Worm (Caenorhabditis elegans) whole organism, late embryonic: Measurements from ENCODE around the gene Y41D4B.14.
"Not testable (repeated sequence)": the region's sequence is repeated elsewhere in the genome, so short reads cannot be mapped to it uniquely, and the experiment has no call there.

ENCODE experiments used
- K02D7.2 ChIP-seq: sonication (generic microtip); optimal IDR thresholded peaks from 2 replicates; lab custom pipeline; 2017; ENCODE audit warnings: mild to moderate bottlenecking, missing genetic modification characterization, missing compliant biosample characterization
- K09A11.1 ChIP-seq: sonication (generic microtip); optimal IDR thresholded peaks from 2 replicates; lab custom pipeline; 2017; ENCODE audit warnings: antibody characterized with exemption, mild to moderate bottlenecking, missing genetic modification characterization, missing compliant biosample characterization; ENCODE audit not compliant: insufficient read depth
- T23F11.4 ChIP-seq: fragments of 200-800 bp; sonication (Bioruptor generic); optimal IDR thresholded peaks from 2 replicates; lab custom pipeline; 2018; ENCODE audit warnings: mild to moderate bottlenecking, missing genetic modification characterization, missing compliant biosample characterization
- ahr-1 ChIP-seq: sonication (generic microtip); optimal IDR thresholded peaks from 2 replicates; lab custom pipeline; 2016; ENCODE audit warnings: missing genetic modification characterization, missing compliant biosample characterization
- ama-1 ChIP-seq: fragments of 150-350 bp; optimal IDR thresholded peaks from 2 replicates; lab custom pipeline; 2014
- ceh-19 ChIP-seq: fragments of 200-800 bp; sonication (Bioruptor generic); optimal IDR thresholded peaks from 2 replicates; lab custom pipeline; 2018; ENCODE audit warnings: mild to moderate bottlenecking, missing genetic modification characterization, missing compliant biosample characterization
- ceh-2 ChIP-seq: sonication (generic microtip); optimal IDR thresholded peaks from 2 replicates; lab custom pipeline; 2016; ENCODE audit warnings: missing genotype, missing genetic modification characterization, missing compliant biosample characterization
- ceh-22 ChIP-seq: sonication (generic microtip); optimal IDR thresholded peaks from 2 replicates; lab custom pipeline; 2017; ENCODE audit warnings: missing biosample characterization, missing genetic modification characterization
- ceh-24 ChIP-seq: sonication (generic microtip); optimal IDR thresholded peaks from 2 replicates; lab custom pipeline; 2016; ENCODE audit warnings: mild to moderate bottlenecking, missing genetic modification characterization, missing compliant biosample characterization
- ceh-34 ChIP-seq: sonication (generic microtip); optimal IDR thresholded peaks from 2 replicates; lab custom pipeline; 2016; ENCODE audit warnings: mild to moderate bottlenecking, missing genetic modification characterization, missing compliant biosample characterization
- ceh-48 ChIP-seq: sonication (generic microtip); optimal IDR thresholded peaks from 2 replicates; lab custom pipeline; 2016; ENCODE audit warnings: missing genetic modification characterization, inconsistent platforms, missing compliant biosample characterization
- che-1 ChIP-seq: sonication (generic microtip); optimal IDR thresholded peaks from 2 replicates; lab custom pipeline; 2016; ENCODE audit warnings: mild to moderate bottlenecking, missing genetic modification characterization, missing compliant biosample characterization
- elt-4 ChIP-seq: sonication (generic microtip); optimal IDR thresholded peaks from 2 replicates; lab custom pipeline; 2016; ENCODE audit warnings: missing genetic modification characterization, missing compliant biosample characterization
- ets-4 ChIP-seq: sonication (generic microtip); optimal IDR thresholded peaks from 2 replicates; lab custom pipeline; 2016; ENCODE audit warnings: missing genetic modification characterization, missing compliant biosample characterization
- fax-1 ChIP-seq: sonication (generic microtip); optimal IDR thresholded peaks from 2 replicates; lab custom pipeline; 2016; ENCODE audit warnings: missing genotype, missing genetic modification characterization, missing compliant biosample characterization
- fkh-6 ChIP-seq: sonication (generic microtip); optimal IDR thresholded peaks from 2 replicates; lab custom pipeline; 2016; ENCODE audit warnings: missing genetic modification characterization, missing compliant biosample characterization
- hlh-6 ChIP-seq: sonication (generic microtip); optimal IDR thresholded peaks from 2 replicates; lab custom pipeline; 2016; ENCODE audit warnings: missing genotype, missing genetic modification characterization, missing compliant biosample characterization
- hlh-8 ChIP-seq: sonication (generic microtip); optimal IDR thresholded peaks from 2 replicates; lab custom pipeline; 2016; ENCODE audit warnings: missing genotype, missing genetic modification characterization, missing compliant biosample characterization
- lin-11 ChIP-seq: fragments of 200-800 bp; sonication (Bioruptor generic); optimal IDR thresholded peaks from 2 replicates; lab custom pipeline; 2018; ENCODE audit warnings: mild to moderate bottlenecking, missing genetic modification characterization, missing compliant biosample characterization
- madf-2 ChIP-seq: sonication (generic microtip); optimal IDR thresholded peaks from 2 replicates; lab custom pipeline; 2017; ENCODE audit warnings: missing genetic modification characterization, missing compliant biosample characterization
- nhr-11 ChIP-seq: fragments of 150-350 bp; optimal IDR thresholded peaks from 2 replicates; lab custom pipeline; 2014; ENCODE audit warnings: missing biosample characterization, missing genetic modification characterization
- odd-2 ChIP-seq: sonication (generic microtip); optimal IDR thresholded peaks from 2 replicates; lab custom pipeline; 2017; ENCODE audit warnings: antibody characterized with exemption, mild to moderate bottlenecking, missing genetic modification characterization, missing compliant biosample characterization
- pag-3 ChIP-seq: sonication (generic microtip); optimal IDR thresholded peaks from 2 replicates; lab custom pipeline; 2016; ENCODE audit warnings: missing compliant biosample characterization, missing genetic modification characterization, borderline replicate concordance
- pat-9 ChIP-seq: fragments of 200-800 bp; sonication (Bioruptor generic); optimal IDR thresholded peaks from 2 replicates; lab custom pipeline; 2018; ENCODE audit warnings: mild to moderate bottlenecking, missing genetic modification characterization, moderate library complexity, missing compliant biosample characterization
- pax-1 ChIP-seq: fragments of 150-350 bp; optimal IDR thresholded peaks from 2 replicates; lab custom pipeline; 2014; ENCODE audit warnings: missing biosample characterization, missing genetic modification characterization
- pha-2 ChIP-seq: sonication (generic microtip); optimal IDR thresholded peaks from 2 replicates; lab custom pipeline; 2017; ENCODE audit warnings: mild to moderate bottlenecking, missing genetic modification characterization, missing compliant biosample characterization
- pros-1 ChIP-seq: fragments of 150-350 bp; optimal IDR thresholded peaks from 2 replicates; lab custom pipeline; 2014; ENCODE audit warnings: missing biosample characterization, missing genetic modification reagents, missing genetic modification characterization
- ref-2 ChIP-seq: sonication (generic microtip); optimal IDR thresholded peaks from 2 replicates; lab custom pipeline; 2016; ENCODE audit warnings: missing genetic modification characterization, missing compliant biosample characterization
- rnt-1 ChIP-seq: sonication (generic microtip); optimal IDR thresholded peaks from 2 replicates; lab custom pipeline; 2016; ENCODE audit warnings: missing genetic modification characterization, missing compliant biosample characterization
- sdc-2 ChIP-seq: sonication (generic microtip); optimal IDR thresholded peaks from 2 replicates; lab custom pipeline; 2016; ENCODE audit warnings: missing genotype, missing genetic modification characterization, missing compliant biosample characterization
- sox-2 ChIP-seq: fragments of 200-800 bp; sonication (Bioruptor generic); IDR thresholded peaks from 2 replicates; pipeline ENCODE4 v1.3.6; 2022; ENCODE audit warnings: missing genetic modification reagents, missing genetic modification characterization, missing compliant biosample characterization
- syd-9 ChIP-seq: sonication (generic microtip); optimal IDR thresholded peaks from 2 replicates; lab custom pipeline; 2016; ENCODE audit warnings: mild to moderate bottlenecking, missing genetic modification characterization, moderate library complexity, missing compliant biosample characterization
- unc-42 ChIP-seq: sonication (generic microtip); optimal IDR thresholded peaks from 2 replicates; lab custom pipeline; 2016; ENCODE audit warnings: missing genotype, missing genetic modification characterization, missing compliant biosample characterization
- zip-5 ChIP-seq: sonication (generic microtip); optimal IDR thresholded peaks from 2 replicates; lab custom pipeline; 2016; ENCODE audit warnings: missing genetic modification characterization, missing compliant biosample characterization

Gene Y41D4B.14

DNA sequence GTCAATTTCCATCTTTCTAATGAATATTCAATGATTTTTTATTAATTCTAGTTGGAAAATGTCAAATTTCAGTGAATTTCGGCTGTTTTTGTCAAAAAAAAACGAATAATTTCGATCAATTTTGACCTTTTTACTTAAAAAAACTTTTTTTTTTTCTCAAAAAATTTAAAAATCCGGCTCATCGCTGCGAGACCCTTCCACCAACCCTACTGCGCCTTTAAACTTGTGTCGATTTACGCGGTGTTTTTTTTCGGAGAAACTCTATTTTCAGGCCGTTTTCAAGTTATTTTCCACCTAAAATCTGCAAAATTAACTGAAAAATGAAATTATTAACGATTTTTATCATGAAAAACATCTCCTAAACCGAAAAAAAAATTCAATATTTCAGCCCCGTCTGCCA lies 24.0 kb downstream of the Y41D4B.14 start:
- TF ChIP-seq odd-2 (tag; lab: Kevin White, UChicago): no peak
- TF ChIP-seq lin-11: no peak
- no peak for TF ChIP-seq T23F11.4 (GFP tag; lab: Kevin White, UChicago)
- no peak for TF ChIP-seq che-1 (tag; lab: Kevin White, UChicago)
- no peak for TF ChIP-seq ceh-19
- TF ChIP-seq fkh-6: no peak
- no peak for TF ChIP-seq hlh-6 (tag; lab: Kevin White, UChicago)
- TF ChIP-seq K09A11.1: no peak
- TF ChIP-seq madf-2: no peak
- no peak for TF ChIP-seq pha-2
- no peak for TF ChIP-seq ref-2 (tag; lab: Kevin White, UChicago)
- no peak for TF ChIP-seq zip-5

DNA sequence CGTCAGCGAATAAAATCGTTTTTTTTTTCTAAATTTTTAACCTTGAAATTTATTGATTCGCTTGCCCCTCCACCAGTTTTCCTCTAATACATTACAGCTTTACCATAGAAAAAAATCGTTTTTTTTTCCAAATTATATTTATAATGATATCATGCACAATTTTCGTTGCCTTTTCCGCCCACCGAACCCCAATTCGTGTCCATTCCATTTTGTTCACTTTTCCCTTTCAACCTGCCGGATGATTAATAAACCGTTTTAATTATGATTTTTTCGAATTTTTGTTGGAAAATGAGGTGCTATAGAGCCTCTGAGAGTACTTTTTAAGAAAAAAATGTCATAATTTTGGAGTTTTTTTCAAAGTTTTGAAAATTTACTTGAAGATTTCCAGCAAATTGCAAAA lies 24.5 kb downstream of the Y41D4B.14 start, which contains the start of gene set-23:
set-23 (plus strand) TSS at position 301 of the 400 bp plus-strand sequence.
- TF ChIP-seq pha-2 (no peak), ets-4 (no peak), pag-3 (tag; lab: Kevin White, UChicago) (no peak), ceh-22 (no peak), ceh-2 (tag; lab: Kevin White, UChicago) (no peak), syd-9 (tag; lab: Kevin White, UChicago) (no peak), ama-1 (lab: Kevin White, UChicago) (no peak), pax-1 (tag; lab: Kevin White, UChicago) (no peak), elt-4 (tag; lab: Kevin White, UChicago) (no peak)

DNA sequence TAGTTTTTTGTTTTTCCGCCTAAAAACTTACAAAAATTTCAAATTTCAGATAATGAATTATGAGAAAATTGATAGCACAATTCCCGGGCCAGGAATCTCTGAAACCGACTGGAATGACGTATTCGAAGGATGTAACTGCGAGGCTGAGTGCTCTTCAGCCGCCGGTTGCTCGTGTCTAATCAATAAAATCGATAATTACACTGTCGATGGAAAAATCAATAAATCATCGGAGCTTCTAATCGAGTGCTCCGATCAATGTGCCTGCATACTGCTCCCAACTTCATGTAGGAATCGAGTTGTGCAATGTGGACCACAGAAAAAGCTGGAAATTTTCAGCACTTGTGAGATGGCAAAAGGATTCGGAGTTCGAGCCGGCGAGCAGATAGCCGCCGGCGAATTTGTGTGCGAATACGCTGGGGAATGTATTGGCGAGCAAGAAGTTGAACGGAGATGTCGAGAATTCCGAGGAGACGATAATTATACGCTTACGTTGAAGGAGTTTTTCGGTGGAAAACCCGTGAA lies 26.2 kb downstream of the Y41D4B.14 start:
- TF ChIP-seq ceh-48 (tag; lab: Kevin White, UChicago) (no peak), ceh-2 (tag; lab: Kevin White, UChicago) (no peak), rnt-1 (tag; lab: Kevin White, UChicago) (no peak), nhr-11 (tag; lab: Kevin White, UChicago) (no peak), syd-9 (tag; lab: Kevin White, UChicago) (no peak), che-1 (tag; lab: Kevin White, UChicago) (no peak)

DNA sequence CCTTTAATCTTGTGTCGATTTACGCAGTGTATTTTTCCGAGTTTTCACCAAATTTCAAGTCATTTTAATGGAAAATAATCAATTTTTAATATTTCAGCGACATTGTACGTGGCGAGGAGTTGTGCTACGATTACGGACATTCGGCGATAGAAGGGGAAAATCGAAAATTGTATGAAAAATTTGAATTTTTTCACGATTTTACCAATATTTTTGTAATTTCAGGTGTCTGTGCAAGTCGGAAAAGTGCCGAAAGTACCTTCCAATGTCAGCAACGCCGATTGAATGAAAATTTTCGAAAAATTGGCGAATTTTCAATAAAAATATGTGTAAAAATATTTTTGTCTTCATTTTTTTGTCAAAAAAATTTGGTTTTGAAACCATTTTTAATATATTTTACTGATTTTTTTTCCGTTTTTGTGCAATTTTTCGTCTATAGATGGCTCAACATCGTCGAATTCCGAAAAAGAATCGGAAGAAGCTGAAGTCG lies 28.5 kb downstream of the Y41D4B.14 start, which contains the start of gene Y41D4B.11:
Y41D4B.11 (plus strand) TSS at position 437 of the 487 bp plus-strand sequence.
- TF ChIP-seq pat-9 (tag; lab: Kevin White, UChicago): no peak
- TF ChIP-seq K09A11.1: no peak
- TF ChIP-seq pax-1 (tag; lab: Kevin White, UChicago): no peak
- no peak for TF ChIP-seq hlh-8 (tag; lab: Kevin White, UChicago)
- TF ChIP-seq K02D7.2 (tag; lab: Kevin White, UChicago): no peak
- no peak for TF ChIP-seq pros-1 (tag; lab: Kevin White, UChicago)
- TF ChIP-seq ceh-34 (tag; lab: Kevin White, UChicago): no peak
- TF ChIP-seq fax-1 (tag; lab: Kevin White, UChicago): no peak
- no peak for TF ChIP-seq fkh-6
- TF ChIP-seq ahr-1: no peak
- TF ChIP-seq madf-2: no peak
- TF ChIP-seq ceh-24 (tag; lab: Kevin White, UChicago): no peak
- TF ChIP-seq sdc-2: no peak
- no peak for TF ChIP-seq sox-2 (GFP tag; lab: Robert Waterston, UW)
- TF ChIP-seq, all 69 proteins: peak for 0

DNA sequence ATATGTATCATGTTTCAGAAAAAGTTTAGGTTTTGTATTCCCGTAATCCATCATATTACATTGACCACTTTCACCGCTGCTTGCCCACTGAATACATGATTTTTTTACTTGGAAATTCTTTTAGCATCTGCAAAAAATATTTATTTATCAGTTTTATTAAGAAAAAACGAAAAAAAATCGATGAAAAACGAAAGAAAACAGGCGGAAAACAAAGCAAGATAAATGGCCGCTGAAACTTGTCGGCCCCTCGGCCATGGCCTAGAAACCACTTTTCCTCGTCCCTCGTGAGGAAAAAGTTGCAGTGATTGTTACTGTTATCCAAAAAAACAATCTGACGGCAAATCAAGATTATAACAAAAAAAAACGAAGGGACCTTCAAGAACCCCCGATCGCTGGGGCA lies 33.1 kb downstream of the Y41D4B.14 start, which contains the start of gene dsl-3:
dsl-3 (plus strand) TSS at position 301 of the 400 bp plus-strand sequence.
- TF ChIP-seq unc-42 (tag; lab: Kevin White, UChicago); ceh-48 (tag; lab: Kevin White, UChicago); sdc-2: not testable (repeated sequence)
